Worm (Caenorhabditis elegans) whole organism, L1 larva: ENCODE measurements around the gene dpy-17.

Experiments used
- blmp-1 ChIP-seq: fragments of 150-350 bp; optimal IDR thresholded peaks from 2 replicates; lab custom pipeline; 2014; ENCODE audit warnings: missing biosample characterization, missing genetic modification characterization
- ces-1 ChIP-seq: fragments of 150-350 bp; optimal IDR thresholded peaks from 2 replicates; lab custom pipeline; 2014; ENCODE audit warnings: missing biosample characterization, missing genetic modification reagents, missing genetic modification characterization
- dpl-1 ChIP-seq, 3 experiments: fragments of 150-350 bp in 2 of 3; sonication (generic microtip) in 1 of 3; optimal IDR thresholded peaks; 2 replicates each; lab custom pipeline; 2014 to 2017; ENCODE audit warnings: missing biosample characterization in 3 of 3, missing genetic modification characterization in 3 of 3, missing genetic modification reagents in 3 of 3
- hlh-4 ChIP-seq: sonication (generic microtip); optimal IDR thresholded peaks from 2 replicates; lab custom pipeline; 2016; ENCODE audit warnings: mild to moderate bottlenecking, missing genetic modification characterization, missing compliant biosample characterization
- nhr-237 ChIP-seq: fragments of 150-350 bp; optimal IDR thresholded peaks from 2 replicates; lab custom pipeline; 2014; ENCODE audit warnings: missing biosample characterization, missing genetic modification characterization
- skn-1 ChIP-seq: fragments of 150-350 bp; optimal IDR thresholded peaks from 2 replicates; lab custom pipeline; 2014; ENCODE audit warnings: missing biosample characterization, missing genetic modification characterization
- tbx-2 ChIP-seq: sonication (generic microtip); optimal IDR thresholded peaks from 2 replicates; lab custom pipeline; 2016; ENCODE audit warnings: missing genetic modification characterization, missing compliant biosample characterization
- unc-30 ChIP-seq: sonication (generic microtip); optimal IDR thresholded peaks from 2 replicates; lab custom pipeline; 2017; ENCODE audit warnings: missing biosample characterization, missing genetic modification characterization

DNA sequence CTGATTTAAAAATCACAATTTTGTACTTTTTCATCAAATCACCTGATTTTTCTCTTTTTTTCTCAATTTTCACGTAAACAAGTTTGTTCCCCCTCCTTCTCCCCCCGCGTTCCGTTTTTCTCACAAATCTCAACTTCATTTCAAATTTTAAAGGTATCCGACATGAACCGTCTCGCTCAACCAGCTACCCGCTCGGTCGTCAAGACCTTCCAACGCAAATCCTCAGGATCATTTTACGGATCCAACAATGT, 25.6 kb upstream of the dpy-17 start, which contains the start of gene cox-6A:
- TF ChIP-seq nhr-237, result no peak
- TF ChIP-seq tbx-2 (tag; lab: Kevin White, UChicago), result no peak
- TF ChIP-seq unc-30 (tag; lab: Kevin White, UChicago), result no peak
- no peak for TF ChIP-seq hlh-4
- no peak for TF ChIP-seq dpl-1 (GFP tag; optimal IDR thresholded peaks at IDR 0.05; lab: Kevin White, UChicago)
- TF ChIP-seq blmp-1 (tag; lab: Kevin White, UChicago), result no peak
- no peak for TF ChIP-seq ces-1 (GFP tag; lab: Kevin White, UChicago)
- TF ChIP-seq skn-1 (tag; lab: Kevin White, UChicago), result no peak
